Worm (Caenorhabditis elegans): ENCODE measurements around the gene srh-131.

DNA sequence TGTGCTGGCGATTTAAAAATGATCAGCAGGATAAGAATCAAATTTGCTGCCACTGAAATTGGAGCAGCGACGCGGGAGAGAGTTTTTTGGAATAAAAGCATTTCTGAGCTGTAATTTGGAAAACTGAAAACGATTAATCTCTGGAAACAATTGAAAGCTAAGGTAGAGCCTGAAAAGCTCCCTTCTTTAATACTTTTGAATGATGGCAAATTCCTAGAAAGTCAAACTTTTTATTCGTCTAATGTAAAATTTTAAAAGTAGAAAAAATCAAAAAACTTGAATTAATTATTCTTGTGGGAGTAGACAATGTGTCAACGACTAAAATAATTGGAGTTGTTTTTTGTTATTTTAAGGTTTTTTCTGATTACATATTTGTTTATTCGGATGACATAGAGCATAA lies 5.1 kb upstream of the srh-131 start, which contains the start of gene str-217:
- TF ChIP-seq snpc-4 (tag; optimal IDR thresholded peaks at IDR 0.05) (no peak), daf-19 (GFP tag; conservative IDR thresholded peaks at IDR 0.05) (no peak), F26F4.8 (GFP tag; conservative IDR thresholded peaks at IDR 0.05) (no peak), T20F7.1 (GFP tag; optimal IDR thresholded peaks at IDR 0.05) (no peak), zag-1 (tag; optimal IDR thresholded peaks at IDR 0.05) (no peak), nhr-237 (tag; optimal IDR thresholded peaks at IDR 0.05) (no peak), aly-2 (tag; optimal IDR thresholded peaks at IDR 0.05) (no peak), lin-39 (tag; optimal IDR thresholded peaks at IDR 0.05) (no peak)
